Worm (Caenorhabditis elegans) whole organism, late embryonic: Measurements from ENCODE around the gene ntp-1.

Experiments used
- ama-1 ChIP-seq: fragments of 150-350 bp; optimal IDR thresholded peaks from 2 replicates; lab custom pipeline; 2014
- ceh-2 ChIP-seq: sonication (generic microtip); optimal IDR thresholded peaks from 2 replicates; lab custom pipeline; 2016; ENCODE audit warnings: missing genotype, missing genetic modification characterization, missing compliant biosample characterization
- ceh-24 ChIP-seq: sonication (generic microtip); optimal IDR thresholded peaks from 2 replicates; lab custom pipeline; 2016; ENCODE audit warnings: mild to moderate bottlenecking, missing genetic modification characterization, missing compliant biosample characterization
- ceh-48 ChIP-seq: sonication (generic microtip); optimal IDR thresholded peaks from 2 replicates; lab custom pipeline; 2016; ENCODE audit warnings: missing genetic modification characterization, inconsistent platforms, missing compliant biosample characterization
- elt-2 ChIP-seq: sonication (generic microtip); optimal IDR thresholded peaks from 2 replicates; lab custom pipeline; 2016; ENCODE audit warnings: missing genetic modification reagents, missing genetic modification characterization, missing compliant biosample characterization
- fkh-10 ChIP-seq: fragments of 150-350 bp; optimal IDR thresholded peaks from 2 replicates; lab custom pipeline; 2014; ENCODE audit warnings: missing biosample characterization, missing genetic modification reagents, missing genetic modification characterization
- hlh-30 ChIP-seq: sonication (generic microtip); optimal IDR thresholded peaks from 2 replicates; lab custom pipeline; 2017; ENCODE audit warnings: antibody characterized with exemption, missing genetic modification characterization, missing compliant biosample characterization; ENCODE audit not compliant: insufficient read depth
- pag-3 ChIP-seq: sonication (generic microtip); optimal IDR thresholded peaks from 2 replicates; lab custom pipeline; 2016; ENCODE audit warnings: missing compliant biosample characterization, missing genetic modification characterization, borderline replicate concordance
- pat-9 ChIP-seq: fragments of 200-800 bp; sonication (Bioruptor generic); optimal IDR thresholded peaks from 2 replicates; lab custom pipeline; 2018; ENCODE audit warnings: mild to moderate bottlenecking, missing genetic modification characterization, moderate library complexity, missing compliant biosample characterization
- pros-1 ChIP-seq: fragments of 150-350 bp; optimal IDR thresholded peaks from 2 replicates; lab custom pipeline; 2014; ENCODE audit warnings: missing biosample characterization, missing genetic modification reagents, missing genetic modification characterization
- ztf-16 ChIP-seq: sonication (generic microtip); optimal IDR thresholded peaks from 2 replicates; lab custom pipeline; 2017; ENCODE audit warnings: missing genetic modification characterization, missing compliant biosample characterization

DNA sequence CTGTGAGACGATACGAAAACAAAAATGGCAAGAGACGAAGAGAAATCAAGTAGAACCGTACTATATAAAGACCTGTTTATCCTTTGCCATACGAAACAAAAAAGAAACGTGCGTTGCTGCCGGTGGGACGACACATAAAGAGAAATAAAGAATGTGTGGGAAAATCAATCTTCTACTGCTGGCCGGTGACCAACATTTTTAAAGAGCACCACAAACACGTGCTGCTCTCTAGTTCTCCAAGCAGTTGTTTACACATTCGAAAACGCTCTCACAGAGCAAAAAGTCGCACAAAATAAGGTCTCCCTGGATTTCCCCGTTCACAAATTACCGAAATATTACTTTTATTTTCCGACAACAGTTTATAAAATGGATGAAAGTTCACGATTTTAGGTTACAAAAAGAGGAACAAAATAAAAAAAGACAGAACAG lies 5.1 kb downstream of the ntp-1 start, which contains the start of gene imp-3:
- no peak for TF ChIP-seq ceh-24
- TF ChIP-seq pros-1 = no peak
- TF ChIP-seq pag-3 (tag; lab: Kevin White, UChicago) = no peak
- peak; percentile 22 for TF ChIP-seq ceh-48 (tag; lab: Kevin White, UChicago)
- no peak for TF ChIP-seq ceh-2 (tag; lab: Kevin White, UChicago)
- TF ChIP-seq elt-2 (tag; lab: Kevin White, UChicago) = no peak
- no peak for TF ChIP-seq fkh-10 (GFP tag; lab: Kevin White, UChicago)
- peak; percentile 54 for TF ChIP-seq ama-1
- peak; percentile 12 for TF ChIP-seq hlh-30
- TF ChIP-seq ztf-16 = no peak
- TF ChIP-seq pat-9 (tag; lab: Kevin White, UChicago) = no peak
